Fruit fly (Drosophila melanogaster) whole organism, pupa: ENCODE measurements around the gene Anp.

Source experiments
- CG32121 ChIP-seq: fragments of 200-800 bp; sonication (Bioruptor generic); IDR thresholded peaks from 2 replicates; pipeline ENCODE4 v1.3.6; 2022; ENCODE audit warnings: missing biosample characterization, missing genetic modification characterization
- CG34367 ChIP-seq: fragments of 200-800 bp; sonication (Bioruptor generic); optimal IDR thresholded peaks from 2 replicates; lab custom pipeline; 2018; ENCODE audit warnings: missing biosample characterization, mild to moderate bottlenecking, missing genetic modification characterization
- CG8301 ChIP-seq: fragments of 200-800 bp; sonication (Bioruptor generic); optimal IDR thresholded peaks from 2 replicates; lab custom pipeline; 2018; ENCODE audit warnings: missing biosample characterization, mild to moderate bottlenecking, missing genetic modification characterization
- EcR ChIP-seq: fragments of 200-800 bp; sonication (Bioruptor generic); optimal IDR thresholded peaks from 3 replicates; lab custom pipeline; 2019; ENCODE audit warnings: missing biosample characterization, missing genetic modification characterization, mild to moderate bottlenecking, moderate library complexity, missing genetic modification reagents

dm6 chr3R:30245739-30246589, 36.2 kb downstream of the Anp start:
- TF ChIP-seq CG8301 (tag; lab: Kevin White, UChicago) (no peak), CG32121 (no peak), CG34367 (tag; lab: Kevin White, UChicago) (no peak), EcR (GFP tag; lab: Kevin White, UChicago) (no peak)
